Worm (Caenorhabditis elegans) whole organism, L4 larva: ENCODE results near the gene ttc-4.

Experiments used
- D1046.2 ChIP-seq: fragments of 200-800 bp; sonication (Bioruptor generic); IDR thresholded peaks from 2 replicates; pipeline ENCODE4 v1.3.6; 2022; ENCODE audit warnings: missing genetic modification characterization, missing compliant biosample characterization
- T20F7.1 ChIP-seq: fragments of 200-800 bp; sonication (Bioruptor generic); optimal IDR thresholded peaks from 2 replicates; lab custom pipeline; 2018; ENCODE audit warnings: mild to moderate bottlenecking, missing genetic modification characterization, missing compliant biosample characterization
- Y105C5A.15 ChIP-seq: fragments of 200-800 bp; sonication (Bioruptor generic); IDR thresholded peaks from 2 replicates; pipeline ENCODE4 v1.3.6; 2022; ENCODE audit warnings: missing genetic modification characterization, missing compliant biosample characterization
- Y48G9A.11 ChIP-seq: fragments of 200-800 bp; sonication (Bioruptor generic); IDR thresholded peaks from 2 replicates; pipeline ENCODE4 v1.3.6; 2022; ENCODE audit warnings: missing genetic modification reagents, missing genetic modification characterization, missing compliant biosample characterization
- Y75B8A.6 ChIP-seq: fragments of 200-800 bp; sonication (Bioruptor generic); IDR thresholded peaks from 2 replicates; pipeline ENCODE4 v1.3.6; 2022; ENCODE audit warnings: missing genetic modification reagents, missing genetic modification characterization, missing compliant biosample characterization
- ZK337.2 ChIP-seq: fragments of 200-800 bp; sonication (Bioruptor generic); IDR thresholded peaks from 2 replicates; pipeline ENCODE4 v1.3.6; 2022; ENCODE audit warnings: missing genetic modification reagents, missing genetic modification characterization, missing compliant biosample characterization
- ZK546.5 ChIP-seq, 2 experiments: sonication (generic microtip); optimal IDR thresholded peaks; 2 replicates each; lab custom pipeline; 2017; ENCODE audit warnings: missing biosample characterization in 2 of 2, missing genetic modification characterization in 2 of 2
- aly-2 ChIP-seq: sonication (generic microtip); optimal IDR thresholded peaks from 2 replicates; lab custom pipeline; 2018; ENCODE audit warnings: missing biosample characterization, missing genetic modification characterization
- arid-1 ChIP-seq: fragments of 200-800 bp; sonication (Bioruptor generic); conservative IDR thresholded peaks from 2 replicates; pipeline ENCODE4 v1.3.6; 2022; ENCODE audit warnings: missing genetic modification reagents, missing genetic modification characterization, missing compliant biosample characterization
- ceh-20 ChIP-seq: fragments of 200-800 bp; sonication (Bioruptor generic); IDR thresholded peaks from 2 replicates; pipeline ENCODE4 v1.3.6; 2022; ENCODE audit warnings: missing genetic modification reagents, missing genetic modification characterization, missing compliant biosample characterization
- ceh-82 ChIP-seq: sonication (generic microtip); optimal IDR thresholded peaks from 2 replicates; lab custom pipeline; 2017; ENCODE audit warnings: missing biosample characterization, missing genetic modification characterization
- daf-16 ChIP-seq, 3 experiments: sonication (generic microtip); optimal IDR thresholded peaks; 2 replicates each; lab custom pipeline; 2016 to 2017; ENCODE audit warnings: missing genetic modification characterization in 3 of 3, missing genetic modification reagents in 3 of 3, mild to moderate bottlenecking in 2 of 3, missing compliant biosample characterization in 2 of 3, missing biosample characterization in 1 of 3, moderate library complexity in 1 of 3
- daf-19 ChIP-seq: fragments of 200-800 bp; sonication (Bioruptor generic); conservative IDR thresholded peaks from 2 replicates; pipeline ENCODE4 v1.3.6; 2022; ENCODE audit warnings: missing genetic modification characterization, missing compliant biosample characterization
- dmd-6 ChIP-seq: fragments of 200-800 bp; sonication (Bioruptor generic); IDR thresholded peaks from 2 replicates; pipeline ENCODE4 v1.3.6; 2022; ENCODE audit warnings: missing genetic modification reagents, missing genetic modification characterization, missing compliant biosample characterization
- dmd-8 ChIP-seq: fragments of 200-800 bp; sonication (Bioruptor generic); IDR thresholded peaks from 2 replicates; pipeline ENCODE4 v1.3.6; 2022; ENCODE audit warnings: missing genetic modification characterization, missing compliant biosample characterization
- dmd-9 ChIP-seq: fragments of 200-800 bp; sonication (Bioruptor generic); IDR thresholded peaks from 2 replicates; pipeline ENCODE4 v1.3.6; 2022; ENCODE audit warnings: missing genetic modification reagents, missing genetic modification characterization, missing compliant biosample characterization
- dpl-1 ChIP-seq: fragments of 150-350 bp; optimal IDR thresholded peaks from 2 replicates; lab custom pipeline; 2014; ENCODE audit warnings: missing biosample characterization, missing genetic modification reagents, missing genetic modification characterization
- dve-1 ChIP-seq: sonication (generic microtip); optimal IDR thresholded peaks from 2 replicates; lab custom pipeline; 2017; ENCODE audit warnings: antibody characterized with exemption, mild to moderate bottlenecking, missing genetic modification characterization, missing compliant biosample characterization; ENCODE audit not compliant: insufficient read depth
- hif-1 ChIP-seq, 2 experiments: sonication (generic microtip); optimal IDR thresholded peaks; 2 replicates each; lab custom pipeline; 2016 to 2017; ENCODE audit warnings: missing compliant biosample characterization in 2 of 2, missing genetic modification characterization in 2 of 2, missing genetic modification reagents in 2 of 2, missing genotype in 2 of 2, mild to moderate bottlenecking in 1 of 2
- hlh-11 ChIP-seq: fragments of 200-800 bp; sonication (Bioruptor generic); optimal IDR thresholded peaks from 2 replicates; lab custom pipeline; 2018; ENCODE audit warnings: mild to moderate bottlenecking, missing genetic modification characterization, missing compliant biosample characterization
- lin-1 ChIP-seq: fragments of 200-800 bp; sonication (Bioruptor generic); IDR thresholded peaks from 2 replicates; pipeline ENCODE4 v1.3.6; 2022; ENCODE audit warnings: missing genetic modification reagents, missing genetic modification characterization, missing compliant biosample characterization
- lin-29 ChIP-seq: fragments of 200-800 bp; sonication (Bioruptor generic); IDR thresholded peaks from 2 replicates; pipeline ENCODE4 v1.3.6; 2022; ENCODE audit warnings: missing genetic modification reagents, missing genetic modification characterization, missing compliant biosample characterization
- lin-38 ChIP-seq: fragments of 200-800 bp; sonication (Bioruptor generic); IDR thresholded peaks from 2 replicates; pipeline ENCODE4 v1.3.6; 2022; ENCODE audit warnings: missing genetic modification reagents, missing genetic modification characterization, missing compliant biosample characterization
- lin-39 ChIP-seq: fragments of 150-350 bp; optimal IDR thresholded peaks from 2 replicates; lab custom pipeline; 2014; ENCODE audit warnings: missing biosample characterization, missing genetic modification reagents, missing genetic modification characterization
- lir-3 ChIP-seq: sonication (generic microtip); optimal IDR thresholded peaks from 2 replicates; lab custom pipeline; 2016; ENCODE audit warnings: mild to moderate bottlenecking, missing genetic modification characterization, missing compliant biosample characterization
- madf-5 ChIP-seq, 2 experiments: fragments of 200-800 bp; sonication (Bioruptor generic); IDR thresholded peaks; 2 replicates each; pipeline ENCODE4 v1.3.6; 2022; ENCODE audit warnings: missing compliant biosample characterization in 2 of 2, missing genetic modification characterization in 2 of 2
- madf-9 ChIP-seq: fragments of 200-800 bp; sonication (Bioruptor generic); conservative IDR thresholded peaks from 2 replicates; pipeline ENCODE4 v1.3.6; 2022; ENCODE audit warnings: missing genetic modification reagents, missing genetic modification characterization, missing compliant biosample characterization
- mdt-29 ChIP-seq: fragments of 200-800 bp; sonication (Bioruptor generic); IDR thresholded peaks from 2 replicates; pipeline ENCODE4 v1.3.6; 2022; ENCODE audit warnings: missing genetic modification reagents, missing genetic modification characterization, missing compliant biosample characterization
- mes-2 ChIP-seq: sonication (generic microtip); optimal IDR thresholded peaks from 2 replicates; lab custom pipeline; 2016; ENCODE audit warnings: missing genotype, mild to moderate bottlenecking, missing genetic modification characterization, missing compliant biosample characterization; ENCODE audit not compliant: poor library complexity, severe bottlenecking
- mxl-2 ChIP-seq: fragments of 200-800 bp; sonication (Bioruptor generic); conservative IDR thresholded peaks from 2 replicates; pipeline ENCODE4 v1.3.6; 2022; ENCODE audit warnings: missing genetic modification reagents, missing genetic modification characterization, missing compliant biosample characterization
- mxl-3 ChIP-seq: fragments of 200-800 bp; sonication (Bioruptor generic); optimal IDR thresholded peaks from 2 replicates; lab custom pipeline; 2018; ENCODE audit warnings: mild to moderate bottlenecking, missing genetic modification characterization, missing compliant biosample characterization
- nhr-102 ChIP-seq: sonication (generic microtip); optimal IDR thresholded peaks from 2 replicates; lab custom pipeline; 2016; ENCODE audit warnings: mild to moderate bottlenecking, missing genetic modification characterization, moderate library complexity, missing compliant biosample characterization
- nhr-237 ChIP-seq: sonication (generic microtip); optimal IDR thresholded peaks from 2 replicates; lab custom pipeline; 2017; ENCODE audit warnings: missing biosample characterization, missing genetic modification characterization
- nhr-76 ChIP-seq: fragments of 150-350 bp; optimal IDR thresholded peaks from 2 replicates; lab custom pipeline; 2014; ENCODE audit warnings: missing biosample characterization, missing genetic modification characterization
- pha-4 ChIP-seq, 2 experiments: fragments of 150-350 bp in 1 of 2; fragments of 200-800 bp in 1 of 2; sonication (Bioruptor generic) in 1 of 2; IDR thresholded peaks in 1 of 2; optimal IDR thresholded peaks in 1 of 2; 2 replicates each; pipeline versions ENCODE4 v1.3.6 to Lab custom; 2014 to 2022; ENCODE audit warnings: missing genetic modification characterization in 2 of 2, missing genetic modification reagents in 2 of 2, missing biosample characterization in 1 of 2, missing compliant biosample characterization in 1 of 2
- php-3 ChIP-seq: fragments of 200-800 bp; sonication (Bioruptor generic); IDR thresholded peaks from 2 replicates; pipeline ENCODE4 v1.3.6; 2022; ENCODE audit warnings: missing genetic modification reagents, missing genetic modification characterization, missing compliant biosample characterization
- sdz-12 ChIP-seq: fragments of 200-800 bp; sonication (Bioruptor generic); optimal IDR thresholded peaks from 2 replicates; lab custom pipeline; 2018; ENCODE audit warnings: mild to moderate bottlenecking, missing genetic modification characterization, missing compliant biosample characterization
- snpc-1.2 ChIP-seq: fragments of 200-800 bp; sonication (Bioruptor generic); IDR thresholded peaks from 2 replicates; pipeline ENCODE4 v1.3.6; 2022; ENCODE audit warnings: missing genetic modification reagents, missing genetic modification characterization, missing compliant biosample characterization
- spr-3 ChIP-seq: fragments of 200-800 bp; sonication (Bioruptor generic); optimal IDR thresholded peaks from 2 replicates; lab custom pipeline; 2018; ENCODE audit warnings: mild to moderate bottlenecking, missing genetic modification characterization, missing compliant biosample characterization
- tag-97 ChIP-seq: fragments of 200-800 bp; sonication (Bioruptor generic); IDR thresholded peaks from 2 replicates; pipeline ENCODE4 v1.3.6; 2022; ENCODE audit warnings: missing genetic modification characterization, missing compliant biosample characterization
- unc-62 ChIP-seq, 3 experiments: fragments of 150-350 bp in 1 of 3; sonication (generic microtip); optimal IDR thresholded peaks in 2 of 3; peaks in 1 of 3; 1 replicate in 1 of 3; 2 replicates in 2 of 3; lab custom pipeline; 2014 to 2017; ENCODE audit warnings: missing biosample characterization in 3 of 3, missing genetic modification characterization in 3 of 3, missing genetic modification reagents in 3 of 3, missing genotype in 1 of 3
- zag-1 ChIP-seq: fragments of 150-350 bp; optimal IDR thresholded peaks from 2 replicates; lab custom pipeline; 2014; ENCODE audit warnings: missing biosample characterization, missing genetic modification characterization
- zfp-2 ChIP-seq: sonication (generic microtip); optimal IDR thresholded peaks from 2 replicates; lab custom pipeline; 2016; ENCODE audit warnings: mild to moderate bottlenecking, missing genetic modification characterization, missing compliant biosample characterization
- zfp-3 ChIP-seq: fragments of 200-800 bp; sonication (Bioruptor generic); conservative IDR thresholded peaks from 2 replicates; pipeline ENCODE4 v1.3.6; 2022; ENCODE audit warnings: missing genetic modification reagents, missing genetic modification characterization, missing compliant biosample characterization
- zip-2 ChIP-seq: fragments of 150-350 bp; optimal IDR thresholded peaks from 2 replicates; lab custom pipeline; 2014; ENCODE audit warnings: missing biosample characterization, missing genetic modification characterization
- ztf-7 ChIP-seq: fragments of 150-350 bp; optimal IDR thresholded peaks from 2 replicates; lab custom pipeline; 2014; ENCODE audit warnings: missing biosample characterization, missing genetic modification characterization

Gene ttc-4

DNA sequence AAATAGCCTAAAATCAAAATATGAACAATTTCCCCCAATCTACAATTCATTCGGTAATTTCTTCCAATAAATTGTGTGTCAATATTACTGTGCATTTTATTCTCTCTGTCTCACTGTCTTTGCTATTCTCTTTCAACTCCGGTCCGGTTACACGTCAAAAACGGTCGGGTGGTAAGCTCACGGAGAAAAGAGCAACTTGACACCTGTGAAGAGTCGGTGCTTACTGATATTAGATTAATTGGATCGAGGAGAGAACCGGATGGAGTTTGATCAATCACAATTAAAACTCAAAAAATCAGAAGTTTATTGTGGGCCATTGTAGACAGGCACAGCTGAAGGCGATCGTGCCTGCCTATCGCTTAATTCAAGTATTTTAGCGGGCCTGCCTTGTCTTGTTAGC, 19.6 kb upstream of the ttc-4 start (continued):
- TF ChIP-seq zip-2 (tag; lab: Kevin White, UChicago) (peak; percentile 3), ZK337.2 (GFP tag; lab: Robert Waterston, UW) (no peak), ZK546.5 (tag; optimal IDR thresholded peaks at IDR 0.05; lab: Kevin White, UChicago) (no peak), zfp-3 (GFP tag; lab: Robert Waterston, UW) (peak; percentile 83; the same call in 1 of the 2 replicates), dmd-9 (GFP tag; lab: Robert Waterston, UW) (no peak), nhr-237 (tag; lab: Kevin White, UChicago) (no peak), madf-9 (no peak), hlh-11 (tag; lab: Kevin White, UChicago) (no peak), Y75B8A.6 (0 out of 2 replicates have a peak, but pooled peaks have one; percentile 24), arid-1 (no peak), ceh-20 (GFP tag; lab: Robert Waterston, UW) (no peak), ztf-7 (tag; lab: Kevin White, UChicago) (no peak), sdz-12 (GFP tag; lab: Kevin White, UChicago) (no peak), mes-2 (tag; lab: Kevin White, UChicago) (no peak), zfp-2 (tag; lab: Kevin White, UChicago) (no peak), snpc-1.2 (GFP tag; lab: Robert Waterston, UW) (no peak), lin-29 (GFP tag; lab: Robert Waterston, UW) (no peak), dpl-1 (no peak), madf-5 (GFP tag; IDR thresholded peaks at IDR 0.05; lab: Robert Waterston, UW) (no peak), ceh-82 (tag; lab: Kevin White, UChicago) (no peak), aly-2 (tag; lab: Kevin White, UChicago) (no peak)

DNA sequence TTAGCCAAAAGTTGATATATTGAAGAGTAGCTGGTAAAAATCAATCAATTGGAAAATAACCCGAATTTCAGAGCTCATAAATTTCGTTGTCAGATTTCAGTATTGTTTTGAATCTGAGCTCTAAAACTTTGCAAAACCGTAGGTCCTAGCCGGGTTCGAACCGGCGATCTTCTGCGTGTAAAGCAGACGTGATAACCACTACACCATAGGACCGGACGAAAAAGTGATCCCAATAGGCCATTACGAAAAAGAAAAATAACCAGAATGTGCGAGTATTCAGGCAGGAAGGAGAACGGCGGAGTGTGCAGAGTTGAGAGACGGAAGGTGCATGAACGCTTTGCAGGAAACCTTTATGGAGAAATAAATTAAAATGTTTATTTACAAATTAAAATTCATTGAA, 17.5 kb upstream of the ttc-4 start:
- no peak for TF ChIP-seq tag-97
- TF ChIP-seq zip-2 (tag; lab: Kevin White, UChicago): peak; percentile 23
- TF ChIP-seq mxl-2 (GFP tag; lab: Robert Waterston, UW): no peak
- TF ChIP-seq D1046.2: 0 out of 2 replicates have a peak, but pooled peaks have one; percentile 53
- peak; percentile 73 for TF ChIP-seq pha-4 (GFP tag; IDR thresholded peaks at IDR 0.05; lab: Robert Waterston, UW)
- TF ChIP-seq pha-4 (tag; optimal IDR thresholded peaks at IDR 0.05; lab: Kevin White, UChicago): no peak
- peak; percentile 32 for TF ChIP-seq mxl-3 (GFP tag; lab: Kevin White, UChicago)
- TF ChIP-seq hif-1 (tag; optimal IDR thresholded peaks at IDR 0.05; lab: Kevin White, UChicago): peak in 1 of 2 experiments; percentile 6
- TF ChIP-seq mdt-29: no peak
- peak; percentile 56 for TF ChIP-seq nhr-102 (tag; lab: Kevin White, UChicago)
- peak; percentile 25 for TF ChIP-seq T20F7.1
- peak in 1 of 2 experiments; percentile 81 for TF ChIP-seq unc-62 (GFP tag; optimal IDR thresholded peaks at IDR 0.05 in 1 of 2; lab: Kevin White, UChicago)
- TF ChIP-seq unc-62 (tag; optimal IDR thresholded peaks at IDR 0.05; lab: Kevin White, UChicago): no peak
- TF ChIP-seq lin-38 (GFP tag; lab: Robert Waterston, UW): no peak; the same call in 1 of the 2 replicates
- no peak for TF ChIP-seq lir-3 (tag; lab: Kevin White, UChicago)
- peak; percentile 71 for TF ChIP-seq mes-2 (tag; lab: Kevin White, UChicago)
- peak in 1 of 2 experiments; percentile 65 for TF ChIP-seq daf-16 (GFP tag; optimal IDR thresholded peaks at IDR 0.05; lab: Kevin White, UChicago)
- peak; percentile 59 for TF ChIP-seq daf-16 (tag; optimal IDR thresholded peaks at IDR 0.05; lab: Kevin White, UChicago)
- TF ChIP-seq lin-39 (tag; lab: Kevin White, UChicago): no peak
- peak; percentile 59 for TF ChIP-seq dmd-6
- peak; percentile 40 for TF ChIP-seq spr-3
- no peak for TF ChIP-seq nhr-76
- TF ChIP-seq nhr-237 (tag; lab: Kevin White, UChicago): no peak
- TF ChIP-seq dmd-8: 0 out of 2 replicates have a peak, but pooled peaks have one; percentile 71
- no peak for TF ChIP-seq lin-1
- peak; percentile 83 for TF ChIP-seq Y105C5A.15
- no peak for TF ChIP-seq Y48G9A.11 (GFP tag; lab: Robert Waterston, UW)
- peak; percentile 57; the same call in 1 of the 2 replicates for TF ChIP-seq php-3 (GFP tag; lab: Robert Waterston, UW)
- no peak; a peak in 1 of 4 replicates for TF ChIP-seq madf-5 (GFP tag; IDR thresholded peaks at IDR 0.05; lab: Robert Waterston, UW)
- no peak for TF ChIP-seq snpc-1.2 (GFP tag; lab: Robert Waterston, UW)
- TF ChIP-seq dve-1 (tag; lab: Kevin White, UChicago): peak; percentile 65
- peak; percentile 84 for TF ChIP-seq daf-19
- no peak for TF ChIP-seq zag-1 (tag; lab: Kevin White, UChicago)
- peak; percentile 46; the same call in 1 of the 2 replicates for TF ChIP-seq arid-1
